Worm (Caenorhabditis elegans): Measurements from ENCODE around the gene srlf-32.

The srlf-32 gene

ce11 chrIV:11956387-11956786, 30.6 kb downstream of the srlf-32 start (continued):
- TF ChIP-seq nhr-80 (tag; optimal IDR thresholded peaks at IDR 0.05) (peak; percentile 84), let-607 (tag; optimal IDR thresholded peaks at IDR 0.05) (peak; percentile 7 to 31), akir-1 (GFP tag; optimal IDR thresholded peaks at IDR 0.05) (peak; percentile 32), lin-26 (GFP tag; IDR thresholded peaks at IDR 0.05) (peak; percentile 82), attf-6 (GFP tag; IDR thresholded peaks at IDR 0.05) (no peak), sea-2 (GFP tag; IDR thresholded peaks at IDR 0.05) (peak; percentile 36; the same call in 1 of the 2 replicates), egrh-3 (GFP tag; IDR thresholded peaks at IDR 0.05) (peak; percentile 29; the same call in 1 of the 2 replicates)

- TF ChIP-seq Y53G8AR.9 (GFP tag; conservative IDR thresholded peaks at IDR 0.05) (peak; percentile 47; the same call in 1 of the 2 replicates), lsy-27 (tag; optimal IDR thresholded peaks at IDR 0.05; ENCODE audit: borderline replicate concordance, insufficient read depth) (no peak), mcd-1 (GFP tag; IDR thresholded peaks at IDR 0.05) (0 out of 2 replicates have a peak, but pooled peaks have one; percentile 9), tbp1 (GFP tag; optimal IDR thresholded peaks at IDR 0.05) (no peak), ceh-79 (tag; optimal IDR thresholded peaks at IDR 0.05) (no peak), nfya-1 (tag; optimal IDR thresholded peaks at IDR 0.05; ENCODE audit: borderline replicate concordance, insufficient read depth) (no peak), ama-1 (optimal IDR thresholded peaks at IDR 0.05) (peak; percentile 53), ama-1 (GFP tag; optimal IDR thresholded peaks at IDR 0.05) (no peak), cebp-1 (GFP tag; IDR thresholded peaks at IDR 0.05) (no peak), cebp-1 (tag; optimal IDR thresholded peaks at IDR 0.05) (peak; percentile 18), lin-54 (GFP tag; optimal IDR thresholded peaks at IDR 0.05) (peak; percentile 13)
These were observed 31.2 kb downstream of the srlf-32 start for ce11 chrIV:11957074-11957473.

DNA sequence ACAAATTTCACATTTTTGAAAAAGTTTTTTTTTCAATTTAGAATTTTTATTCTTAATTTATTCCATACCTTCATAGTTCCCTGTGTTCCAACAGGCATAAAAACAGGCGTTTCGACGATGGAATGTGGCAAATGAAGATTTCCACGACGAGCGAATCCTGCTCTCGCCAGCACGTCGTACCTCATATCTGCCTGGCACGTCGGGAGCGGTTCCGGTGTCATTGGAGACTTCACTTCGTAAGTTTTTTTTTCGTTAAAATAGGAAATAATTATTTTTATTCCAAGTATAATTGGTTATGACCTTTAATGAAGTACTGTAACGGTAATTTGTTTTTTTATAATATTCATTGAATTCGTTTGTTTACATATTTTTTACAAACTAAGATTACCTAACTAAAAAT, 33.7 kb downstream of the srlf-32 start, which contains the start of gene tgt-1:
Gene tgt-1 (minus strand): TSS at position 232 of the 400 bp plus-strand sequence.
- TF ChIP-seq mel-28 (tag; optimal IDR thresholded peaks at IDR 0.05; ENCODE audit: borderline replicate concordance) (no peak), sptf-2 (GFP tag; optimal IDR thresholded peaks at IDR 0.05) (no peak), snpc-4 (GFP tag; optimal IDR thresholded peaks at IDR 0.05) (no peak), snpc-4 (tag; optimal IDR thresholded peaks at IDR 0.05) (peak in 2 of 4 experiments; percentile 3 to 40), egl-18 (GFP tag; IDR thresholded peaks at IDR 0.05) (no peak), tlf-1 (GFP tag; optimal IDR thresholded peaks at IDR 0.05) (peak; percentile 16), ceh-27 (GFP tag; optimal IDR thresholded peaks at IDR 0.05) (no peak), B0336.3 (GFP tag; IDR thresholded peaks at IDR 0.05) (peak; percentile 60; the same call in 1 of the 2 replicates), atf-7 (tag; optimal IDR thresholded peaks at IDR 0.05) (no peak), lin-54 (GFP tag; optimal IDR thresholded peaks at IDR 0.05) (no peak), Y95B8A.8 (GFP tag; IDR thresholded peaks at IDR 0.05) (no peak), lsy-27 (tag; optimal IDR thresholded peaks at IDR 0.05; ENCODE audit: borderline replicate concordance, insufficient read depth) (no peak), hlh-26 (GFP tag; conservative IDR thresholded peaks at IDR 0.05) (no peak), xnd-1 (tag; optimal IDR thresholded peaks at IDR 0.05) (no peak), lin-26 (GFP tag; IDR thresholded peaks at IDR 0.05) (no peak), attf-3 (GFP tag; conservative IDR thresholded peaks at IDR 0.05) (no peak), fkh-3 (tag; optimal IDR thresholded peaks at IDR 0.05) (no peak), B0019.2 (GFP tag; conservative IDR thresholded peaks at IDR 0.05) (no peak), cebp-1 (GFP tag; IDR thresholded peaks at IDR 0.05) (no peak), cebp-1 (tag; optimal IDR thresholded peaks at IDR 0.05) (peak; percentile 29), efl-1 (GFP tag; optimal IDR thresholded peaks at IDR 0.05) (no peak), ztf-26 (tag; optimal IDR thresholded peaks at IDR 0.05) (no peak), tbp1 (GFP tag; optimal IDR thresholded peaks at IDR 0.05) (peak; percentile 7), F55B11.4 (tag; optimal IDR thresholded peaks at IDR 0.05; ENCODE audit: borderline replicate concordance, insufficient read depth) (no peak), dpff-1 (tag; optimal IDR thresholded peaks at IDR 0.05) (no peak), zim-3 (tag; optimal IDR thresholded peaks at IDR 0.05) (no peak), hsf-1 (GFP tag; IDR thresholded peaks at IDR 0.05) (0 out of 2 replicates have a peak, but pooled peaks have one; percentile 22), let-526 (GFP tag; IDR thresholded peaks at IDR 0.05) (no peak), him-1 (tag; optimal IDR thresholded peaks at IDR 0.05) (no peak), Y79H2A.3 (GFP tag; conservative IDR thresholded peaks at IDR 0.05) (no peak), nfyb-1 (GFP tag; IDR thresholded peaks at IDR 0.05) (peak; percentile 66), gei-17 (GFP tag; optimal IDR thresholded peaks at IDR 0.05) (no peak), madf-3 (GFP tag; IDR thresholded peaks at IDR 0.05) (peak; percentile 82)

All from whole organism, young adult.